Fruit fly (Drosophila melanogaster): ENCODE measurements around the gene CG13055.

DNA sequence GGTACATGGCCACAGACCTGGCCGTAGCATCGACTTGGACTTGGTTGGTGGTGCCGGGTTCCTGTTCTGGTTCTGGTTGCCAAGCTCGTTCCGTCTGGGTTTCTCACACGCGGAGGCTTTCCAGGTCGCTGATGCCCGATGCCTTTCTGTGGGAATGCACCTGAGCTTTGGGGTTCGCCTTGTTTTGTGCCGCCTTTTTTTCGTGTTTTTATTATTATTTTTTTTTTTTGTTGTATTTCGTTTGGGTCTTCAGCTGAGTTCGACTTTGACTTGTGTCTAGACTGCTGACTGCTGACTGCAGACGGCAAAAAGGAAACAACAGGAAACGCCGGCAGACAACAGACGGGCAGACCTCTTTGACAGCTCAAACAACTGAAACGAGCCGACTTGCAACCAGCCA is 42.5 kb downstream of the CG13055 start:
- TF ChIP-seq EcR (GFP tag; optimal IDR thresholded peaks at IDR 0.05) (no peak), pan (optimal IDR thresholded peaks at IDR 0.05) (no peak)
